Fruit fly (Drosophila melanogaster): ENCODE data around the gene Edg84A.

The Edg84A gene

dm6 chr3R:6659941-6660340 lies 24.3 kb upstream of the Edg84A start, which contains the start of gene agt:
agt (minus strand) TSS chr3R:6660100.
- no peak for TF ChIP-seq Mio (GFP tag; optimal IDR thresholded peaks at IDR 0.05)
- no peak for TF ChIP-seq Rel (GFP tag; optimal IDR thresholded peaks at IDR 0.05)
- peak; percentile 45 for TF ChIP-seq Rel (tag; optimal IDR thresholded peaks at IDR 0.05)
- no peak for TF ChIP-seq jim (GFP tag; optimal IDR thresholded peaks at IDR 0.05)
- peak; percentile 74 for TF ChIP-seq Myc (optimal IDR thresholded peaks at IDR 0.05)

dm6 chr3R:6662613-6663288 lies 21.5 kb upstream of the Edg84A start:
- TF ChIP-seq pan (optimal IDR thresholded peaks at IDR 0.05) (no peak), Dfd (GFP tag; optimal IDR thresholded peaks at IDR 0.05) (peak; percentile 98)

- TF ChIP-seq OdsH (GFP tag; optimal IDR thresholded peaks at IDR 0.05): no peak
- TF ChIP-seq dmrt93B (GFP tag; optimal IDR thresholded peaks at IDR 0.05): no peak
- no peak for TF ChIP-seq psq (GFP tag; optimal IDR thresholded peaks at IDR 0.05)
- TF ChIP-seq dsf (GFP tag; optimal IDR thresholded peaks at IDR 0.05; ENCODE audit: borderline replicate concordance): no peak
- no peak for TF ChIP-seq usp (GFP tag; optimal IDR thresholded peaks at IDR 0.05)
- no peak for TF ChIP-seq Hr78 (GFP tag; optimal IDR thresholded peaks at IDR 0.05)
- no peak for TF ChIP-seq jim (GFP tag; optimal IDR thresholded peaks at IDR 0.05)
- TF ChIP-seq Jra (GFP tag; optimal IDR thresholded peaks at IDR 0.05): no peak
- no peak for TF ChIP-seq sv (GFP tag; optimal IDR thresholded peaks at IDR 0.05)
- TF ChIP-seq N (GFP tag; optimal IDR thresholded peaks at IDR 0.05): no peak
- no peak for TF ChIP-seq HLH106 (tag; optimal IDR thresholded peaks at IDR 0.05)
- no peak for TF ChIP-seq Hnf4 (GFP tag; optimal IDR thresholded peaks at IDR 0.05)
- no peak for TF ChIP-seq pan (optimal IDR thresholded peaks at IDR 0.05)
- no peak for TF ChIP-seq CrebA (GFP tag; optimal IDR thresholded peaks at IDR 0.05; ENCODE audit: borderline replicate concordance)
- TF ChIP-seq fru (GFP tag; optimal IDR thresholded peaks at IDR 0.05): no peak
- no peak for TF ChIP-seq foxo (GFP tag; optimal IDR thresholded peaks at IDR 0.05)
- no peak for TF ChIP-seq rgr (GFP tag; optimal IDR thresholded peaks at IDR 0.05)
- no peak for TF ChIP-seq Rel (GFP tag; optimal IDR thresholded peaks at IDR 0.05)
- TF ChIP-seq Rel (tag; optimal IDR thresholded peaks at IDR 0.05): no peak
- no peak for TF ChIP-seq GATAd (GFP tag; optimal IDR thresholded peaks at IDR 0.05)
Measured at dm6 chr3R:6663289-6663666, 21.0 kb upstream of the Edg84A start.

- TF ChIP-seq pan (optimal IDR thresholded peaks at IDR 0.05) (no peak), rgr (GFP tag; optimal IDR thresholded peaks at IDR 0.05) (no peak), Jra (GFP tag; optimal IDR thresholded peaks at IDR 0.05) (no peak), CG32264 (GFP tag; optimal IDR thresholded peaks at IDR 0.05) (no peak), lola (GFP tag; optimal IDR thresholded peaks at IDR 0.05) (no peak), psq (GFP tag; optimal IDR thresholded peaks at IDR 0.05) (no peak), sage (GFP tag; optimal IDR thresholded peaks at IDR 0.05) (no peak), N (GFP tag; optimal IDR thresholded peaks at IDR 0.05) (no peak), dmrt93B (GFP tag; optimal IDR thresholded peaks at IDR 0.05) (no peak), CrebA (GFP tag; optimal IDR thresholded peaks at IDR 0.05; ENCODE audit: borderline replicate concordance) (no peak), sv (GFP tag; optimal IDR thresholded peaks at IDR 0.05) (no peak), Dif (GFP tag; optimal IDR thresholded peaks at IDR 0.05; ENCODE audit: partially characterized antibody) (no peak)
Measured at dm6 chr3R:6664371-6665116, 19.7 kb upstream of the Edg84A start.

- no peak for TF ChIP-seq jim (GFP tag; optimal IDR thresholded peaks at IDR 0.05)
- no peak for TF ChIP-seq Hr78 (GFP tag; optimal IDR thresholded peaks at IDR 0.05)
- TF ChIP-seq woc (GFP tag; optimal IDR thresholded peaks at IDR 0.05): no peak
- TF ChIP-seq Hnf4 (GFP tag; optimal IDR thresholded peaks at IDR 0.05): no peak
- TF ChIP-seq brk (GFP tag; optimal IDR thresholded peaks at IDR 0.05): no peak
Measured at dm6 chr3R:6665117-6665654, 19.1 kb upstream of the Edg84A start.

- no peak for TF ChIP-seq br (GFP tag; optimal IDR thresholded peaks at IDR 0.05)
- TF ChIP-seq CG32264 (GFP tag; optimal IDR thresholded peaks at IDR 0.05): no peak
- TF ChIP-seq CG9705 (GFP tag; optimal IDR thresholded peaks at IDR 0.05): no peak
- TF ChIP-seq dsf (GFP tag; optimal IDR thresholded peaks at IDR 0.05; ENCODE audit: borderline replicate concordance): no peak
- TF ChIP-seq Mio (GFP tag; optimal IDR thresholded peaks at IDR 0.05): no peak
- no peak for TF ChIP-seq Sp1 (GFP tag; optimal IDR thresholded peaks at IDR 0.05)
- TF ChIP-seq GATAd (GFP tag; optimal IDR thresholded peaks at IDR 0.05): no peak
- no peak for TF ChIP-seq dmrt93B (GFP tag; optimal IDR thresholded peaks at IDR 0.05)
- no peak for TF ChIP-seq ey (GFP tag; optimal IDR thresholded peaks at IDR 0.05)
- TF ChIP-seq HLH106 (tag; optimal IDR thresholded peaks at IDR 0.05): no peak
- no peak for TF ChIP-seq CrebA (GFP tag; optimal IDR thresholded peaks at IDR 0.05; ENCODE audit: borderline replicate concordance)
- TF ChIP-seq tai (GFP tag; optimal IDR thresholded peaks at IDR 0.05): no peak
- TF ChIP-seq Vsx2 (GFP tag; optimal IDR thresholded peaks at IDR 0.05; ENCODE audit: partially characterized antibody): no peak
- TF ChIP-seq Dfd (GFP tag; optimal IDR thresholded peaks at IDR 0.05): no peak
Measured at dm6 chr3R:6667245-6667644, 17.0 kb upstream of the Edg84A start.

Measured in whole organism, wandering third instar larva.